Worm (Caenorhabditis elegans): ENCODE measurements around the gene irld-48.

irld-48 gene

ce11 chrII:2976597-2976996, 20.7 kb downstream of the irld-48 start, which contains the start of gene nhr-88 (continued):
- peak; percentile 58 for TF ChIP-seq hmg-1.1 (GFP tag; IDR thresholded peaks at IDR 0.05)
- peak; percentile 56 for TF ChIP-seq hlh-30 (tag; optimal IDR thresholded peaks at IDR 0.05; ENCODE audit: insufficient read depth)
- TF ChIP-seq ama-1 (optimal IDR thresholded peaks at IDR 0.05): peak; percentile 62
- TF ChIP-seq sdz-12 (GFP tag; optimal IDR thresholded peaks at IDR 0.05): peak; percentile 47
- TF ChIP-seq F37D6.2 (tag; optimal IDR thresholded peaks at IDR 0.05): no peak
- no peak for TF ChIP-seq nhr-25 (tag; optimal IDR thresholded peaks at IDR 0.05; ENCODE audit: borderline replicate concordance, insufficient read depth)
- no peak for TF ChIP-seq zip-11 (GFP tag; IDR thresholded peaks at IDR 0.05)
- TF ChIP-seq tra-1 (GFP tag; IDR thresholded peaks at IDR 0.05): no peak
- TF ChIP-seq rbr-2 (tag; optimal IDR thresholded peaks at IDR 0.05): peak; percentile 39
- TF ChIP-seq mdt-29 (GFP tag; IDR thresholded peaks at IDR 0.05): 0 out of 2 replicates have a peak, but pooled peaks have one; percentile 14
- TF ChIP-seq lim-7 (GFP tag; IDR thresholded peaks at IDR 0.05): no peak
- TF ChIP-seq ztf-7 (tag; optimal IDR thresholded peaks at IDR 0.05): no peak
- TF ChIP-seq F44E2.7 (GFP tag; IDR thresholded peaks at IDR 0.05): no peak
- TF ChIP-seq daf-19 (GFP tag; conservative IDR thresholded peaks at IDR 0.05): no peak
- 0 out of 2 replicates have a peak, but pooled peaks have one; percentile 70 for TF ChIP-seq egl-43 (GFP tag; IDR thresholded peaks at IDR 0.05)
- TF ChIP-seq mdl-1 (tag; optimal IDR thresholded peaks at IDR 0.05): peak in 1 of 2 experiments; percentile 4
- no peak for TF ChIP-seq lin-15B (tag; optimal IDR thresholded peaks at IDR 0.05)
- peak; percentile 14; the same call in 1 of the 2 replicates for TF ChIP-seq dmd-6 (GFP tag; IDR thresholded peaks at IDR 0.05)
- no peak for TF ChIP-seq ceh-32 (tag; optimal IDR thresholded peaks at IDR 0.05; ENCODE audit: poor library complexity)
- peak in 1 of 2 experiments; percentile 43 for TF ChIP-seq unc-62 (GFP tag; optimal IDR thresholded peaks at IDR 0.05 in 1 of 2)
- TF ChIP-seq unc-62 (tag; optimal IDR thresholded peaks at IDR 0.05): no peak
- TF ChIP-seq ceh-20 (GFP tag; IDR thresholded peaks at IDR 0.05): peak; percentile 26; the same call in 1 of the 2 replicates
- TF ChIP-seq Y105C5A.15 (GFP tag; IDR thresholded peaks at IDR 0.05): no peak
- no peak for TF ChIP-seq T20F7.1 (GFP tag; optimal IDR thresholded peaks at IDR 0.05)
- TF ChIP-seq dve-1 (tag; optimal IDR thresholded peaks at IDR 0.05; ENCODE audit: insufficient read depth): peak; percentile 33
- TF ChIP-seq ctbp-1 (GFP tag; IDR thresholded peaks at IDR 0.05): 0 out of 2 replicates have a peak, but pooled peaks have one; percentile 45
- TF ChIP-seq set-16 (GFP tag; IDR thresholded peaks at IDR 0.05): peak; percentile 13; the same call in 1 of the 2 replicates

ce11 chrII:2977652-2978051, 21.8 kb downstream of the irld-48 start:
- TF ChIP-seq Y75B8A.6 (GFP tag; IDR thresholded peaks at IDR 0.05) (no peak), saeg-2 (GFP tag; IDR thresholded peaks at IDR 0.05) (no peak), snpc-1.2 (GFP tag; IDR thresholded peaks at IDR 0.05) (no peak), ceh-20 (GFP tag; IDR thresholded peaks at IDR 0.05) (no peak), lsy-2 (tag; optimal IDR thresholded peaks at IDR 0.05) (no peak), lin-38 (GFP tag; IDR thresholded peaks at IDR 0.05) (no peak), F49E8.2 (tag; optimal IDR thresholded peaks at IDR 0.05; ENCODE audit: borderline replicate concordance) (no peak)

ce11 chrII:2979061-2979460, 23.2 kb downstream of the irld-48 start:
- TF ChIP-seq Y105C5A.15 (GFP tag; IDR thresholded peaks at IDR 0.05): 0 out of 2 replicates have a peak, but pooled peaks have one; percentile 47
- TF ChIP-seq nhr-28 (tag; optimal IDR thresholded peaks at IDR 0.05): no peak

- TF ChIP-seq daf-8 (GFP tag; IDR thresholded peaks at IDR 0.05) (no peak), aha-1 (tag) (peak; percentile 93)
Measured at ce11 chrII:2984383-2984782, 28.5 kb downstream of the irld-48 start.

Data from whole organism, L4 larva.